Fruit fly (Drosophila melanogaster) whole organism, embryonic: Measurements from ENCODE around the gene Rbf2.
A peak's percentile ranks its signal among the peaks of the same experiment; 100 is the strongest.

Experiments
- CG10209 ChIP-seq: fragments of 200-800 bp; sonication (Bioruptor generic); optimal IDR thresholded peaks from 3 replicates; lab custom pipeline; 2017; ENCODE audit warnings: missing biosample characterization, mild to moderate bottlenecking, missing genetic modification characterization, missing genetic modification reagents
- CG1024 ChIP-seq: fragments of 200-800 bp; sonication (Bioruptor generic); IDR thresholded peaks from 2 replicates; pipeline ENCODE4 v1.3.6; 2022; ENCODE audit warnings: missing biosample characterization, missing genetic modification characterization
- CG10274 ChIP-seq: fragments of 200-800 bp; sonication (Bioruptor generic); optimal IDR thresholded peaks from 3 replicates; lab custom pipeline; 2017; ENCODE audit warnings: missing biosample characterization, mild to moderate bottlenecking, missing genetic modification characterization
- CG10431 ChIP-seq: fragments of 200-800 bp; sonication (Bioruptor generic); optimal IDR thresholded peaks from 3 replicates; lab custom pipeline; 2018; ENCODE audit warnings: missing biosample characterization, mild to moderate bottlenecking, missing genetic modification characterization
- CG11093 ChIP-seq: fragments of 200-800 bp; sonication (Bioruptor generic); IDR thresholded peaks from 3 replicates; pipeline ENCODE4 v1.3.6; 2022; ENCODE audit warnings: missing biosample characterization, missing genetic modification characterization
- CG11398 ChIP-seq: fragments of 200-800 bp; sonication (Bioruptor generic); optimal IDR thresholded peaks from 2 replicates; lab custom pipeline; 2016; ENCODE audit warnings: missing biosample characterization, missing genetic modification characterization
- CG12744 ChIP-seq: fragments of 200-800 bp; sonication (Bioruptor generic); optimal IDR thresholded peaks from 2 replicates; lab custom pipeline; 2016; ENCODE audit warnings: missing biosample characterization, missing genetic modification characterization
- CG15696 ChIP-seq: fragments of 200-800 bp; sonication (Bioruptor generic); optimal IDR thresholded peaks from 2 replicates; lab custom pipeline; 2019; ENCODE audit warnings: missing biosample characterization, mild to moderate bottlenecking, missing genetic modification characterization, moderate library complexity
- CG17359 ChIP-seq: fragments of 200-800 bp; sonication (Bioruptor generic); optimal IDR thresholded peaks from 3 replicates; lab custom pipeline; 2018; ENCODE audit warnings: missing biosample characterization, mild to moderate bottlenecking, missing genetic modification characterization, moderate library complexity
- CG17361 ChIP-seq: fragments of 200-800 bp; sonication (Bioruptor generic); IDR thresholded peaks from 3 replicates; pipeline ENCODE4 v1.3.6; 2022; ENCODE audit warnings: missing biosample characterization, missing genetic modification characterization
- CG17385 ChIP-seq: fragments of 200-800 bp; sonication (Bioruptor generic); optimal IDR thresholded peaks from 3 replicates; lab custom pipeline; 2018; ENCODE audit warnings: missing biosample characterization, mild to moderate bottlenecking, missing genetic modification characterization
- CG17802 ChIP-seq: fragments of 200-800 bp; sonication (Bioruptor generic); optimal IDR thresholded peaks from 2 replicates; lab custom pipeline; 2018; ENCODE audit warnings: missing biosample characterization, mild to moderate bottlenecking, missing genetic modification characterization, moderate library complexity
- CG18476 ChIP-seq: fragments of 200-800 bp; sonication (Bioruptor generic); optimal IDR thresholded peaks from 2 replicates; lab custom pipeline; 2016; ENCODE audit warnings: missing biosample characterization, mild to moderate bottlenecking, missing genetic modification characterization
- CG2129 ChIP-seq: fragments of 200-800 bp; sonication (Bioruptor generic); IDR thresholded peaks from 2 replicates; pipeline ENCODE4 v1.3.6; 2022; ENCODE audit warnings: missing biosample characterization, missing genetic modification characterization; ENCODE audit not compliant: partially characterized antibody
- CG2712 ChIP-seq: fragments of 200-800 bp; optimal IDR thresholded peaks from 3 replicates; lab custom pipeline; 2019; ENCODE audit warnings: missing biosample characterization, mild to moderate bottlenecking, missing genetic modification characterization, moderate library complexity
- CG3163 ChIP-seq: fragments of 200-800 bp; sonication (Bioruptor generic); optimal IDR thresholded peaks from 3 replicates; lab custom pipeline; 2016; ENCODE audit warnings: missing biosample characterization, missing genetic modification characterization
- CG3726 ChIP-seq: fragments of 200-800 bp; sonication (Bioruptor generic); IDR thresholded peaks from 3 replicates; pipeline ENCODE4, ENCODE4 v1.3.6; 2022; ENCODE audit warnings: missing biosample characterization, missing genetic modification characterization
- CG8089 ChIP-seq: fragments of 200-800 bp; sonication (Bioruptor generic); optimal IDR thresholded peaks from 3 replicates; lab custom pipeline; 2016; ENCODE audit warnings: missing biosample characterization, missing genetic modification characterization
- Camta ChIP-seq: fragments of 200-800 bp; sonication (Bioruptor generic); optimal IDR thresholded peaks from 2 replicates; lab custom pipeline; 2016; ENCODE audit warnings: missing biosample characterization, missing genetic modification characterization
- CoRest ChIP-seq: fragments of 200-800 bp; sonication (Bioruptor generic); optimal IDR thresholded peaks from 3 replicates; lab custom pipeline; 2018; ENCODE audit warnings: missing biosample characterization, mild to moderate bottlenecking, missing genetic modification characterization, moderate library complexity
- D ChIP-seq, 2 experiments: fragments of 200-800 bp in 1 of 2; fragments of >200 bp in 1 of 2; sonication (Bioruptor generic) in 1 of 2; optimal IDR thresholded peaks; 2 replicates in 1 of 2; 3 replicates in 1 of 2; lab custom pipeline; 2017; ENCODE audit warnings: mild to moderate bottlenecking in 1 of 2, missing biosample characterization in 1 of 2, missing genetic modification characterization in 1 of 2, missing genetic modification reagents in 1 of 2
- Drgx ChIP-seq: fragments of 200-800 bp; sonication (Bioruptor generic); IDR thresholded peaks from 2 replicates; pipeline ENCODE4 v1.3.6; 2022; ENCODE audit warnings: missing biosample characterization, missing genetic modification characterization
- E2f1 ChIP-seq: fragments of 200-800 bp; sonication (Bioruptor generic); IDR thresholded peaks from 2 replicates; pipeline ENCODE4 v1.3.6; 2022; ENCODE audit warnings: missing biosample characterization, missing genetic modification characterization
- Ets97D ChIP-seq: fragments of 200-800 bp; sonication (Bioruptor generic); optimal IDR thresholded peaks from 3 replicates; lab custom pipeline; 2016; ENCODE audit warnings: missing biosample characterization, missing genetic modification characterization
- GATAe ChIP-seq: fragments of 200-800 bp; sonication (Bioruptor generic); conservative IDR thresholded peaks from 2 replicates; pipeline ENCODE4 v1.3.6; 2022; ENCODE audit warnings: missing biosample characterization, missing genetic modification characterization
- Gsc ChIP-seq: fragments of 200-800 bp; sonication (Bioruptor generic); IDR thresholded peaks from 2 replicates; pipeline ENCODE4 v1.3.6; 2022; ENCODE audit warnings: missing biosample characterization, missing genetic modification characterization
- Hand ChIP-seq: fragments of 200-800 bp; sonication (Bioruptor generic); optimal IDR thresholded peaks from 2 replicates; lab custom pipeline; 2017; ENCODE audit warnings: mild to moderate bottlenecking, missing biosample characterization, missing genetic modification reagents, missing genetic modification characterization
- MBD-R2 ChIP-seq: fragments of 200-800 bp; sonication (Bioruptor generic); IDR thresholded peaks from 2 replicates; pipeline ENCODE4 v1.3.6; 2022; ENCODE audit warnings: missing biosample characterization, missing genetic modification characterization
- MTF-1 ChIP-seq: fragments of 200-800 bp; sonication (Bioruptor generic); optimal IDR thresholded peaks from 2 replicates; lab custom pipeline; 2018; ENCODE audit warnings: missing biosample characterization, mild to moderate bottlenecking, missing genetic modification characterization, borderline replicate concordance
- Poxn ChIP-seq: fragments of 200-800 bp; sonication (Bioruptor generic); IDR thresholded peaks from 2 replicates; pipeline ENCODE4 v1.3.6; 2022; ENCODE audit warnings: missing biosample characterization, missing genetic modification characterization
- aop ChIP-seq: fragments of 200-800 bp; sonication (Bioruptor generic); IDR thresholded peaks from 2 replicates; pipeline ENCODE4 v1.3.6; 2022; ENCODE audit warnings: missing biosample characterization, missing genetic modification characterization
- bcd ChIP-seq: fragments of 200-800 bp; sonication (Bioruptor generic); optimal IDR thresholded peaks from 2 replicates; lab custom pipeline; 2017; ENCODE audit warnings: missing biosample characterization, mild to moderate bottlenecking, missing genetic modification characterization
- chm ChIP-seq: fragments of 200-800 bp; sonication (Bioruptor generic); IDR thresholded peaks from 2 replicates; pipeline ENCODE4 v1.3.6; 2022; ENCODE audit warnings: missing biosample characterization, missing genetic modification characterization
- crp ChIP-seq, 2 experiments: fragments of 200-800 bp; sonication (Bioruptor generic); optimal IDR thresholded peaks; 2 replicates in 1 of 2; 3 replicates in 1 of 2; lab custom pipeline; 2017; ENCODE audit warnings: missing biosample characterization in 2 of 2, missing genetic modification characterization in 2 of 2, mild to moderate bottlenecking in 1 of 2, moderate library complexity in 1 of 2
- danr ChIP-seq: fragments of 200-800 bp; sonication (Bioruptor generic); IDR thresholded peaks from 2 replicates; pipeline ENCODE4 v1.3.6; 2022; ENCODE audit warnings: missing biosample characterization, missing genetic modification characterization
- dati ChIP-seq: fragments of 200-800 bp; sonication (Bioruptor generic); IDR thresholded peaks from 2 replicates; pipeline ENCODE4 v1.3.6; 2022; ENCODE audit warnings: missing biosample characterization, missing genetic modification characterization
- dmrt99B ChIP-seq: fragments of 200-800 bp; sonication (Bioruptor generic); optimal IDR thresholded peaks from 2 replicates; lab custom pipeline; 2018; ENCODE audit warnings: missing biosample characterization, mild to moderate bottlenecking, missing genetic modification characterization, moderate library complexity
- dpn ChIP-seq, 2 experiments: fragments of 200-800 bp; sonication (Bioruptor generic); optimal IDR thresholded peaks; 3 replicates each; lab custom pipeline; 2016; ENCODE audit warnings: missing biosample characterization in 2 of 2, missing genetic modification characterization in 2 of 2
- gce ChIP-seq: fragments of 200-800 bp; sonication (Bioruptor generic); IDR thresholded peaks from 3 replicates; pipeline ENCODE4 v1.3.6; 2022; ENCODE audit warnings: missing biosample characterization, missing genetic modification characterization
- gcm2 ChIP-seq: fragments of 200-800 bp; sonication (Bioruptor generic); optimal IDR thresholded peaks from 2 replicates; lab custom pipeline; 2016; ENCODE audit warnings: missing biosample characterization, missing genetic modification characterization
- ham ChIP-seq: fragments of 200-800 bp; sonication (Bioruptor generic); IDR thresholded peaks from 2 replicates; pipeline ENCODE4 v1.3.6; 2022; ENCODE audit warnings: missing biosample characterization, missing genetic modification characterization
- inv ChIP-seq: fragments of 200-800 bp; sonication (Bioruptor generic); IDR thresholded peaks from 2 replicates; pipeline ENCODE4 v1.3.6; 2022; ENCODE audit warnings: missing biosample characterization, missing genetic modification characterization; ENCODE audit not compliant: partially characterized antibody
- nau ChIP-seq: fragments of 200-800 bp; sonication (Bioruptor generic); optimal IDR thresholded peaks from 3 replicates; lab custom pipeline; 2017; ENCODE audit warnings: missing biosample characterization, mild to moderate bottlenecking, missing genetic modification characterization, missing genetic modification reagents
- nerfin-1 ChIP-seq: fragments of 200-800 bp; sonication (Bioruptor generic); optimal IDR thresholded peaks from 3 replicates; lab custom pipeline; 2019; ENCODE audit warnings: missing biosample characterization, mild to moderate bottlenecking, missing genetic modification characterization, moderate library complexity
- pita ChIP-seq: fragments of 200-800 bp; sonication (Bioruptor generic); optimal IDR thresholded peaks from 2 replicates; lab custom pipeline; 2017; ENCODE audit warnings: missing biosample characterization, mild to moderate bottlenecking, missing genetic modification characterization
- seq ChIP-seq: fragments of 200-800 bp; sonication (Bioruptor generic); IDR thresholded peaks from 2 replicates; pipeline ENCODE4 v1.3.6; 2022; ENCODE audit warnings: missing biosample characterization, missing genetic modification characterization
- sr ChIP-seq: fragments of 200-800 bp; sonication (Bioruptor generic); IDR thresholded peaks from 3 replicates; pipeline ENCODE4 v1.3.6; 2022; ENCODE audit warnings: missing biosample characterization, missing genetic modification characterization
- tin ChIP-seq: fragments of 200-800 bp; sonication (Bioruptor generic); optimal IDR thresholded peaks from 3 replicates; lab custom pipeline; 2016; ENCODE audit warnings: missing biosample characterization, missing genetic modification characterization
- yki ChIP-seq: fragments of >200 bp; optimal IDR thresholded peaks from 3 replicates; lab custom pipeline; 2018
- zfh1 ChIP-seq: fragments of 200-800 bp; sonication (Bioruptor generic); IDR thresholded peaks from 3 replicates; pipeline ENCODE4 v1.3.6; 2022; ENCODE audit warnings: missing biosample characterization, missing genetic modification characterization

The Rbf2 gene

DNA sequence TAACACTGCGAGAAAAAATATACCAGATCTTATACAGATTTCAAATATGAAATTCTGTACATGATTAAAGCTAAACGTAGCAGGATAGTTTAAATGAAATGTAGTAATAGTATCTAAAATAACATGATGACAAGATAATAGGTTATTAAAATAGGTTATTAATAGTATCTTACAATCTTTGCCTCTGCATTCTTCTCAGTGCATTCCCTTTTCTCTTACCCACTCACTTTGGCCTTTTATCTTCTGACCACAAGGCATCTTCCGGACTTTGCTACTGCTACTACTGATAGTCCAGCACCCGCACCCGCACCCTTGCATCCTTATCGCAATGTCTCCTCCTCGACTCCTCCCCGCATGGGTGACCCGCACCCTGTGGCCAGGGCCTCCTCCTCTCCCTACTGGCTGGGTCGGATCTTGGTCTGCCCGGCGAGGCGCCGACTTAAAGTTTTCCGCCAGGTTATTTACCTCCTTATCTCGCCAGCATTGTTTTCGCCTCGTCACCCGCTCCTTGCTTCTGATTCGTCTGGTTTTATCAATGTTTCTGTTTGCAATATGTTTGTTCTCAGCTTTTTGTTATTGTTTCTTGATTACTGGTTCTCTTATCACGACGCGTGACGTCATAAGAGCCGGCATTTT lies 19.4 kb downstream of the Rbf2 start (continued):
- TF ChIP-seq Drgx (GFP tag; lab: Robert Waterston, UW) (peak; percentile 80), dati (GFP tag; lab: Robert Waterston, UW) (0 out of 2 replicates have a peak, but pooled peaks have one; percentile 16), E2f1 (GFP tag; lab: Robert Waterston, UW) (peak; percentile 43; the same call in 1 of the 2 replicates), CG17359 (tag; lab: Kevin White, UChicago) (peak; percentile 52), crp (GFP tag; optimal IDR thresholded peaks at IDR 0.05; lab: Kevin White, UChicago) (no peak), aop (no peak), gcm2 (GFP tag; lab: Kevin White, UChicago) (no peak), nerfin-1 (tag; lab: Kevin White, UChicago) (peak; percentile 15), yki (no peak), Ets97D (no peak), Hand (GFP tag; lab: Kevin White, UChicago) (no peak), CG10431 (GFP tag; lab: Kevin White, UChicago) (no peak), CG17385 (GFP tag; lab: Kevin White, UChicago) (peak; percentile 8), CoRest (peak; percentile 57), MTF-1 (no peak), CG17802 (no peak), MBD-R2 (GFP tag; lab: Robert Waterston, UW) (no peak), CG18476 (GFP tag; lab: Kevin White, UChicago) (peak; percentile 34), CG12744 (GFP tag; lab: Kevin White, UChicago) (no peak), CG3163 (GFP tag; lab: Kevin White, UChicago) (no peak), dmrt99B (tag; lab: Kevin White, UChicago) (peak; percentile 65), CG11398 (GFP tag; lab: Kevin White, UChicago) (no peak), CG1024 (GFP tag; lab: Robert Waterston, UW) (no peak), bcd (GFP tag; lab: Kevin White, UChicago) (peak; percentile 23), CG15696 (tag; lab: Kevin White, UChicago) (peak; percentile 54), CG10209 (GFP tag; lab: Kevin White, UChicago) (peak; percentile 49), CG2712 (tag; lab: Kevin White, UChicago) (peak; percentile 78), danr (GFP tag; lab: Robert Waterston, UW) (0 out of 2 replicates have a peak, but pooled peaks have one; percentile 19), nau (peak; percentile 12), CG17361 (peak; percentile 44; the same call in 2 of the 3 replicates), ham (GFP tag; lab: Robert Waterston, UW) (no peak), seq (GFP tag; lab: Robert Waterston, UW) (peak; percentile 53; the same call in 1 of the 2 replicates), chm (GFP tag; lab: Robert Waterston, UW) (no peak), Camta (GFP tag; lab: Kevin White, UChicago) (peak; percentile 46), pita (no peak), CG10274 (GFP tag; lab: Kevin White, UChicago) (peak; percentile 7), zfh1 (GFP tag; lab: Robert Waterston, UW) (peak; percentile 72), CG3726 (GFP tag; lab: Robert Waterston, UW) (0 out of 3 replicates have a peak, but pooled peaks have one; percentile 18), GATAe (peak; percentile 91), gce (GFP tag; lab: Robert Waterston, UW) (no peak), tin (GFP tag; lab: Kevin White, UChicago) (peak; percentile 37), dpn (GFP tag; optimal IDR thresholded peaks at IDR 0.05; lab: Kevin White, UChicago) (peak; percentile 26), Poxn (GFP tag; lab: Robert Waterston, UW) (no peak), D (optimal IDR thresholded peaks at IDR 0.05; lab: Kevin White, UChicago) (no peak), D (GFP tag; optimal IDR thresholded peaks at IDR 0.05; lab: Kevin White, UChicago) (peak; percentile 12), CG8089 (GFP tag; lab: Kevin White, UChicago) (no peak), sr (GFP tag; lab: Robert Waterston, UW) (no peak), CG2129 (GFP tag; lab: Robert Waterston, UW) (no peak), Gsc (GFP tag; lab: Robert Waterston, UW) (no peak), inv (GFP tag; lab: Robert Waterston, UW) (no peak), CG11093 (GFP tag; lab: Robert Waterston, UW) (no peak)
